Worm (Caenorhabditis elegans) whole organism, midembryonic: ENCODE measurements around the gene W01H2.2.

Experiments used
- T22C8.4 ChIP-seq: fragments of 200-800 bp; sonication (Bioruptor generic); IDR thresholded peaks from 2 replicates; pipeline ENCODE4 v1.3.6; 2022; ENCODE audit warnings: missing genetic modification characterization, missing compliant biosample characterization
- flt-1 ChIP-seq: fragments of 200-800 bp; sonication (Bioruptor generic); IDR thresholded peaks from 2 replicates; pipeline ENCODE4 v1.3.6; 2022; ENCODE audit warnings: missing genetic modification characterization, missing compliant biosample characterization
- med-1 ChIP-seq: sonication (generic microtip); optimal IDR thresholded peaks from 2 replicates; lab custom pipeline; 2017; ENCODE audit warnings: missing genetic modification characterization, mild to moderate bottlenecking, missing compliant biosample characterization, antibody characterized with exemption, missing genetic modification reagents; ENCODE audit not compliant: insufficient read depth
- tab-1 ChIP-seq: fragments of 200-800 bp; sonication (Bioruptor generic); IDR thresholded peaks from 2 replicates; pipeline ENCODE4 v1.3.6; 2022; ENCODE audit warnings: missing genetic modification characterization, missing compliant biosample characterization

ce11 chrX:4222779-4223387 lies 4.6 kb upstream of the W01H2.2 start:
- no peak for TF ChIP-seq T22C8.4 (GFP tag; lab: Robert Waterston, UW)
- no peak for TF ChIP-seq med-1
- no peak for TF ChIP-seq flt-1 (GFP tag; lab: Robert Waterston, UW)
- no peak for TF ChIP-seq tab-1
